Worm (Caenorhabditis elegans): ENCODE results near the gene ntr-2.

- TF ChIP-seq lin-13 (GFP tag; optimal IDR thresholded peaks at IDR 0.05) (no peak), mdl-1 (tag; optimal IDR thresholded peaks at IDR 0.05) (no peak), unc-62 (GFP tag; optimal IDR thresholded peaks at IDR 0.05) (no peak), lin-14 (GFP tag; optimal IDR thresholded peaks at IDR 0.05) (no peak)
These were observed 17.4 kb upstream of the ntr-2 start, which contains the start of gene mrp-5 for ce11 chrX:14946217-14946463.
